Fruit fly (Drosophila melanogaster): ENCODE measurements around the gene Cpsf6.

The Cpsf6 gene

dm6 chr3L:8340264-8341095, 25.2 kb upstream of the Cpsf6 start, which contains the start of the genes Prim1 and CG7083 (continued):
- TF ChIP-seq CG6813 (GFP tag; optimal IDR thresholded peaks at IDR 0.05) (peak; percentile 26), Xrp1 (GFP tag; IDR thresholded peaks at IDR 0.05) (peak; percentile 61), Doc2 (GFP tag; IDR thresholded peaks at IDR 0.05) (no peak), CG10431 (GFP tag; optimal IDR thresholded peaks at IDR 0.05) (no peak), onecut (GFP tag; IDR thresholded peaks at IDR 0.05) (peak; percentile 24; the same call in 1 of the 2 replicates), tgo (GFP tag; IDR thresholded peaks at IDR 0.05) (peak; percentile 30; the same call in 1 of the 3 replicates), dmrt11E (tag; optimal IDR thresholded peaks at IDR 0.05) (peak; percentile 47), nerfin-2 (GFP tag; IDR thresholded peaks at IDR 0.05; ENCODE audit: partially characterized antibody) (no peak), CG16813 (GFP tag; IDR thresholded peaks at IDR 0.05; ENCODE audit: partially characterized antibody) (no peak), twi (tag; optimal IDR thresholded peaks at IDR 0.05) (no peak), CG1024 (GFP tag; IDR thresholded peaks at IDR 0.05) (no peak), CG17802 (tag; optimal IDR thresholded peaks at IDR 0.05) (no peak), CG5180 (GFP tag; optimal IDR thresholded peaks at IDR 0.05) (no peak), bigmax (GFP tag; optimal IDR thresholded peaks at IDR 0.05) (no peak), chinmo (GFP tag; IDR thresholded peaks at IDR 0.05; ENCODE audit: partially characterized antibody) (no peak), Kr (GFP tag; optimal IDR thresholded peaks at IDR 0.05) (no peak), CG4820 (GFP tag; optimal IDR thresholded peaks at IDR 0.05) (peak; percentile 23), danr (GFP tag; IDR thresholded peaks at IDR 0.05) (no peak), CG15269 (tag; optimal IDR thresholded peaks at IDR 0.05) (peak; percentile 52), CG18619 (GFP tag; optimal IDR thresholded peaks at IDR 0.05) (peak; percentile 64), MESR4 (GFP tag; optimal IDR thresholded peaks at IDR 0.05) (peak; percentile 54), PHDP (tag; optimal IDR thresholded peaks at IDR 0.05) (peak; percentile 57), zfh2 (GFP tag; optimal IDR thresholded peaks at IDR 0.05) (peak; percentile 57), Vsx1 (GFP tag; optimal IDR thresholded peaks at IDR 0.05) (peak; percentile 30), CG15479 (GFP tag; optimal IDR thresholded peaks at IDR 0.05) (peak; percentile 33), ems (GFP tag; optimal IDR thresholded peaks at IDR 0.05) (peak; percentile 25), Adf1 (GFP tag; IDR thresholded peaks at IDR 0.05) (no peak), CG3163 (GFP tag; optimal IDR thresholded peaks at IDR 0.05) (peak; percentile 13), lab (GFP tag; optimal IDR thresholded peaks at IDR 0.05) (peak; percentile 67), caup (GFP tag; optimal IDR thresholded peaks at IDR 0.05; ENCODE audit: severe bottlenecking) (peak; percentile 55), her (GFP tag; optimal IDR thresholded peaks at IDR 0.05) (peak; percentile 61), CG8388 (GFP tag; optimal IDR thresholded peaks at IDR 0.05) (peak; percentile 51), stwl (tag; optimal IDR thresholded peaks at IDR 0.05) (peak; percentile 65), bcd (GFP tag; optimal IDR thresholded peaks at IDR 0.05) (peak; percentile 26), CG4404 (GFP tag; IDR thresholded peaks at IDR 0.05) (no peak), CG14710 (tag; optimal IDR thresholded peaks at IDR 0.05) (peak; percentile 78), CG1233 (GFP tag; optimal IDR thresholded peaks at IDR 0.05) (peak; percentile 53), ab (GFP tag; optimal IDR thresholded peaks at IDR 0.05) (no peak), repo (GFP tag; optimal IDR thresholded peaks at IDR 0.05) (peak; percentile 16), CG11504 (tag; optimal IDR thresholded peaks at IDR 0.05) (no peak), gce (GFP tag; IDR thresholded peaks at IDR 0.05) (no peak), tio (GFP tag; optimal IDR thresholded peaks at IDR 0.05) (no peak), eyg (GFP tag; optimal IDR thresholded peaks at IDR 0.05) (peak; percentile 49), CG11093 (GFP tag; IDR thresholded peaks at IDR 0.05) (no peak), ara (GFP tag; IDR thresholded peaks at IDR 0.05) (peak; percentile 42; the same call in 1 of the 2 replicates), CG12236 (GFP tag; optimal IDR thresholded peaks at IDR 0.05) (peak; percentile 33), Hmr (GFP tag; optimal IDR thresholded peaks at IDR 0.05) (peak; percentile 54)

All from whole organism, embryonic.